Worm (Caenorhabditis elegans) whole organism, young adult: ENCODE measurements around the gene K10B3.1.
A peak's percentile ranks its signal among the peaks of the same experiment; 100 is the strongest.

Experiments used
- B0336.3 ChIP-seq: fragments of 200-800 bp; sonication (Bioruptor generic); IDR thresholded peaks from 2 replicates; pipeline ENCODE4 v1.3.6; 2022; ENCODE audit warnings: missing genetic modification characterization, missing compliant biosample characterization
- C06A6.2 ChIP-seq: fragments of 200-800 bp; sonication (Bioruptor generic); conservative IDR thresholded peaks from 2 replicates; pipeline ENCODE4 v1.3.6; 2022; ENCODE audit warnings: missing genetic modification characterization, missing compliant biosample characterization
- D2030.7 ChIP-seq: fragments of 200-800 bp; sonication (Bioruptor generic); IDR thresholded peaks from 2 replicates; pipeline ENCODE4 v1.3.6; 2022; ENCODE audit warnings: missing genetic modification reagents, missing genetic modification characterization, missing compliant biosample characterization
- F39B2.1 ChIP-seq: fragments of 200-800 bp; sonication (Bioruptor generic); IDR thresholded peaks from 2 replicates; pipeline ENCODE4 v1.3.6; 2022; ENCODE audit warnings: missing genetic modification reagents, missing genetic modification characterization, missing compliant biosample characterization
- F52B5.7 ChIP-seq: sonication (generic microtip); optimal IDR thresholded peaks from 2 replicates; lab custom pipeline; 2016; ENCODE audit warnings: mild to moderate bottlenecking, missing genetic modification characterization, missing compliant biosample characterization
- F57A8.1 ChIP-seq: fragments of 200-800 bp; sonication (Bioruptor generic); optimal IDR thresholded peaks from 2 replicates; lab custom pipeline; 2018; ENCODE audit warnings: mild to moderate bottlenecking, missing genetic modification characterization, moderate library complexity, missing compliant biosample characterization
- K11D2.4 ChIP-seq: fragments of 200-800 bp; sonication (Bioruptor generic); IDR thresholded peaks from 2 replicates; pipeline ENCODE4 v1.3.6; 2022; ENCODE audit warnings: missing genetic modification reagents, missing genetic modification characterization, missing compliant biosample characterization
- K12H6.12 ChIP-seq: fragments of 200-800 bp; sonication (Bioruptor generic); optimal IDR thresholded peaks from 2 replicates; lab custom pipeline; 2018; ENCODE audit warnings: mild to moderate bottlenecking, missing genetic modification characterization, missing compliant biosample characterization
- Y56A3A.18 ChIP-seq: fragments of 200-800 bp; sonication (Bioruptor generic); IDR thresholded peaks from 2 replicates; pipeline ENCODE4 v1.3.6; 2022; ENCODE audit warnings: missing genetic modification reagents, missing genetic modification characterization, missing compliant biosample characterization
- akir-1 ChIP-seq: fragments of 200-800 bp; sonication (Bioruptor generic); optimal IDR thresholded peaks from 2 replicates; lab custom pipeline; 2018; ENCODE audit warnings: mild to moderate bottlenecking, missing genetic modification characterization, moderate library complexity, missing compliant biosample characterization
- ama-1 ChIP-seq, 3 experiments: fragments of 150-350 bp in 1 of 3; sonication (generic microtip) in 2 of 3; optimal IDR thresholded peaks; 2 replicates each; lab custom pipeline; 2014 to 2018; ENCODE audit warnings: missing biosample characterization in 2 of 3, missing genetic modification characterization in 2 of 3, missing genetic modification reagents in 2 of 3
- attf-6 ChIP-seq: fragments of 200-800 bp; sonication (Bioruptor generic); IDR thresholded peaks from 2 replicates; pipeline ENCODE4 v1.3.6; 2022; ENCODE audit warnings: missing genetic modification reagents, missing genetic modification characterization, missing compliant biosample characterization
- cebp-1 ChIP-seq, 2 experiments: fragments of 200-800 bp in 1 of 2; sonication (Bioruptor generic) in 1 of 2; sonication (generic microtip) in 1 of 2; IDR thresholded peaks in 1 of 2; optimal IDR thresholded peaks in 1 of 2; 2 replicates each; pipeline versions ENCODE4 v1.3.6 to Lab custom; 2017 to 2022; ENCODE audit warnings: missing compliant biosample characterization in 2 of 2, missing genetic modification characterization in 2 of 2, mild to moderate bottlenecking in 1 of 2, missing genetic modification reagents in 1 of 2, moderate library complexity in 1 of 2
- die-1 ChIP-seq: sonication (generic microtip); optimal IDR thresholded peaks from 2 replicates; lab custom pipeline; 2016; ENCODE audit warnings: missing genotype, mild to moderate bottlenecking, missing genetic modification characterization, missing compliant biosample characterization
- dox-1 ChIP-seq: fragments of 200-800 bp; sonication (Bioruptor generic); IDR thresholded peaks from 2 replicates; pipeline ENCODE4 v1.3.6; 2022; ENCODE audit warnings: missing genetic modification reagents, missing genetic modification characterization, missing compliant biosample characterization
- dpl-1 ChIP-seq: fragments of 150-350 bp; optimal IDR thresholded peaks from 2 replicates; lab custom pipeline; 2014; ENCODE audit warnings: missing biosample characterization, missing genetic modification reagents, missing genetic modification characterization
- egl-44 ChIP-seq: fragments of 200-800 bp; sonication (Bioruptor generic); IDR thresholded peaks from 2 replicates; pipeline ENCODE4 v1.3.6; 2022; ENCODE audit warnings: missing genetic modification reagents, missing genetic modification characterization, missing compliant biosample characterization
- egrh-3 ChIP-seq: fragments of 200-800 bp; sonication (Bioruptor generic); IDR thresholded peaks from 2 replicates; pipeline ENCODE4 v1.3.6; 2022; ENCODE audit warnings: missing genetic modification reagents, missing genetic modification characterization, missing compliant biosample characterization
- hmg-1.2 ChIP-seq: fragments of 200-800 bp; sonication (Bioruptor generic); IDR thresholded peaks from 2 replicates; pipeline ENCODE4 v1.3.6; 2022; ENCODE audit warnings: missing genetic modification reagents, missing genetic modification characterization, missing compliant biosample characterization
- hrde-1 ChIP-seq: sonication (generic microtip); optimal IDR thresholded peaks from 2 replicates; lab custom pipeline; 2016; ENCODE audit warnings: missing genetic modification characterization, mild to moderate bottlenecking, missing compliant biosample characterization, moderate library complexity, missing genotype, missing genetic modification reagents, borderline replicate concordance
- lin-26 ChIP-seq: fragments of 200-800 bp; sonication (Bioruptor generic); IDR thresholded peaks from 2 replicates; pipeline ENCODE4 v1.3.6; 2022; ENCODE audit warnings: missing genetic modification reagents, missing genetic modification characterization, missing compliant biosample characterization
- lin-40 ChIP-seq: sonication (generic microtip); optimal IDR thresholded peaks from 2 replicates; lab custom pipeline; 2016; ENCODE audit warnings: missing genetic modification characterization, mild to moderate bottlenecking, missing compliant biosample characterization, missing genotype, missing genetic modification reagents
- lsl-1 ChIP-seq: fragments of 200-800 bp; sonication (Bioruptor generic); optimal IDR thresholded peaks from 2 replicates; lab custom pipeline; 2018; ENCODE audit warnings: mild to moderate bottlenecking, missing genetic modification characterization, moderate library complexity, missing compliant biosample characterization
- madf-3 ChIP-seq: fragments of 200-800 bp; sonication (Bioruptor generic); IDR thresholded peaks from 2 replicates; pipeline ENCODE4 v1.3.6; 2022; ENCODE audit warnings: missing genetic modification reagents, missing genetic modification characterization, missing compliant biosample characterization
- mcd-1 ChIP-seq: fragments of 200-800 bp; sonication (Bioruptor generic); IDR thresholded peaks from 2 replicates; pipeline ENCODE4 v1.3.6; 2022; ENCODE audit warnings: missing genetic modification reagents, missing genetic modification characterization, missing compliant biosample characterization
- mes-4 ChIP-seq: sonication (generic microtip); optimal IDR thresholded peaks from 2 replicates; lab custom pipeline; 2016; ENCODE audit warnings: missing genotype, missing genetic modification characterization, missing compliant biosample characterization
- nfyb-1 ChIP-seq: fragments of 200-800 bp; sonication (Bioruptor generic); IDR thresholded peaks from 2 replicates; pipeline ENCODE4 v1.3.6; 2022; ENCODE audit warnings: missing genetic modification reagents, missing genetic modification characterization, missing compliant biosample characterization
- nhr-120 ChIP-seq: fragments of 200-800 bp; sonication (Bioruptor generic); IDR thresholded peaks from 2 replicates; pipeline ENCODE4 v1.3.6; 2022; ENCODE audit warnings: missing genetic modification characterization, missing compliant biosample characterization
- rcor-1 ChIP-seq: fragments of 200-800 bp; sonication (Bioruptor generic); IDR thresholded peaks from 2 replicates; pipeline ENCODE4 v1.3.6; 2022; ENCODE audit warnings: missing genetic modification reagents, missing genetic modification characterization, missing compliant biosample characterization
- snpc-1.3 ChIP-seq: sonication (generic microtip); optimal IDR thresholded peaks from 2 replicates; lab custom pipeline; 2017; ENCODE audit warnings: missing genetic modification characterization, mild to moderate bottlenecking, missing compliant biosample characterization, antibody characterized with exemption, moderate library complexity, missing genotype, missing genetic modification reagents; ENCODE audit not compliant: insufficient read depth
- tbx-9 ChIP-seq: sonication (generic microtip); optimal IDR thresholded peaks from 2 replicates; lab custom pipeline; 2016; ENCODE audit warnings: borderline replicate concordance, missing genetic modification characterization, inconsistent platforms, missing compliant biosample characterization
- tlf-1 ChIP-seq: fragments of 200-800 bp; sonication (Bioruptor generic); optimal IDR thresholded peaks from 2 replicates; lab custom pipeline; 2018; ENCODE audit warnings: mild to moderate bottlenecking, missing genetic modification characterization, missing compliant biosample characterization
- xnd-1 ChIP-seq: sonication (generic microtip); optimal IDR thresholded peaks from 2 replicates; lab custom pipeline; 2016; ENCODE audit warnings: missing genotype, missing genetic modification reagents, missing genetic modification characterization, missing compliant biosample characterization
- zfh-2 ChIP-seq: fragments of 200-800 bp; sonication (Bioruptor generic); conservative IDR thresholded peaks from 2 replicates; pipeline ENCODE4 v1.3.6; 2022; ENCODE audit warnings: missing genetic modification reagents, missing genetic modification characterization, missing compliant biosample characterization
- ztf-18 ChIP-seq: sonication (generic microtip); optimal IDR thresholded peaks from 2 replicates; lab custom pipeline; 2016; ENCODE audit warnings: missing genotype, mild to moderate bottlenecking, missing genetic modification characterization, missing compliant biosample characterization
- ztf-22 ChIP-seq: fragments of 200-800 bp; sonication (Bioruptor generic); optimal IDR thresholded peaks from 2 replicates; lab custom pipeline; 2018; ENCODE audit warnings: mild to moderate bottlenecking, missing genetic modification characterization, moderate library complexity, missing compliant biosample characterization

The K10B3.1 gene

ce11 chrX:3115134-3116032, 19.9 kb upstream of the K10B3.1 start (continued):
- TF ChIP-seq C06A6.2 (peak; percentile 37; the same call in 1 of the 2 replicates), F57A8.1 (GFP tag; lab: Kevin White, UChicago) (no peak), cebp-1 (GFP tag; IDR thresholded peaks at IDR 0.05; lab: Robert Waterston, UW) (peak; percentile 48; the same call in 1 of the 2 replicates), cebp-1 (tag; optimal IDR thresholded peaks at IDR 0.05; lab: Kevin White, UChicago) (peak; percentile 75), hmg-1.2 (GFP tag; lab: Robert Waterston, UW) (peak; percentile 29; the same call in 1 of the 2 replicates), hrde-1 (no peak), dpl-1 (GFP tag; lab: Kevin White, UChicago) (no peak), dox-1 (GFP tag; lab: Robert Waterston, UW) (peak; percentile 27; the same call in 1 of the 2 replicates)

ce11 chrX:3116033-3116876, 19.0 kb upstream of the K10B3.1 start, which contains the start of gene mai-1:
Gene mai-1, minus strand, starts transcription at chrX:3116589.
- TF ChIP-seq egl-44 (GFP tag; lab: Robert Waterston, UW) (0 out of 2 replicates have a peak, but pooled peaks have one; percentile 37), Y56A3A.18 (no peak), ztf-22 (GFP tag; lab: Kevin White, UChicago) (no peak), nfyb-1 (GFP tag; lab: Robert Waterston, UW) (no peak), mes-4 (tag; lab: Kevin White, UChicago) (no peak), F52B5.7 (tag; lab: Kevin White, UChicago) (no peak), K12H6.12 (no peak), xnd-1 (tag; lab: Kevin White, UChicago) (no peak), egrh-3 (GFP tag; lab: Robert Waterston, UW) (peak; percentile 65), tlf-1 (GFP tag; lab: Kevin White, UChicago) (no peak), F39B2.1 (GFP tag; lab: Robert Waterston, UW) (no peak), dox-1 (GFP tag; lab: Robert Waterston, UW) (no peak), ama-1 (optimal IDR thresholded peaks at IDR 0.05; lab: Kevin White, UChicago) (peak; percentile 61), ama-1 (GFP tag; optimal IDR thresholded peaks at IDR 0.05; lab: Kevin White, UChicago) (no peak), ztf-18 (tag; lab: Kevin White, UChicago) (peak; percentile 28), attf-6 (GFP tag; lab: Robert Waterston, UW) (0 out of 2 replicates have a peak, but pooled peaks have one; percentile 15), nhr-120 (GFP tag; lab: Robert Waterston, UW) (no peak), zfh-2 (peak; percentile 92), rcor-1 (GFP tag; lab: Robert Waterston, UW) (no peak), D2030.7 (GFP tag; lab: Robert Waterston, UW) (no peak), lin-26 (GFP tag; lab: Robert Waterston, UW) (peak; percentile 59), dpl-1 (GFP tag; lab: Kevin White, UChicago) (no peak), lsl-1 (GFP tag; lab: Kevin White, UChicago) (no peak), B0336.3 (GFP tag; lab: Robert Waterston, UW) (0 out of 2 replicates have a peak, but pooled peaks have one; percentile 30), K11D2.4 (GFP tag; lab: Robert Waterston, UW) (peak; percentile 36; the same call in 1 of the 2 replicates), mcd-1 (peak; percentile 64), lin-40 (tag; lab: Kevin White, UChicago) (peak; percentile 39), madf-3 (GFP tag; lab: Robert Waterston, UW) (0 out of 2 replicates have a peak, but pooled peaks have one; percentile 35), cebp-1 (GFP tag; IDR thresholded peaks at IDR 0.05; lab: Robert Waterston, UW) (no peak), cebp-1 (tag; optimal IDR thresholded peaks at IDR 0.05; lab: Kevin White, UChicago) (peak; percentile 17), tbx-9 (no peak), snpc-1.3 (tag; lab: Kevin White, UChicago) (no peak), die-1 (no peak), akir-1 (GFP tag; lab: Kevin White, UChicago) (no peak), hrde-1 (no peak)
